2 fruit fly cellular contexts compared by ENCODE assay signal in the genomic region with DNA sequence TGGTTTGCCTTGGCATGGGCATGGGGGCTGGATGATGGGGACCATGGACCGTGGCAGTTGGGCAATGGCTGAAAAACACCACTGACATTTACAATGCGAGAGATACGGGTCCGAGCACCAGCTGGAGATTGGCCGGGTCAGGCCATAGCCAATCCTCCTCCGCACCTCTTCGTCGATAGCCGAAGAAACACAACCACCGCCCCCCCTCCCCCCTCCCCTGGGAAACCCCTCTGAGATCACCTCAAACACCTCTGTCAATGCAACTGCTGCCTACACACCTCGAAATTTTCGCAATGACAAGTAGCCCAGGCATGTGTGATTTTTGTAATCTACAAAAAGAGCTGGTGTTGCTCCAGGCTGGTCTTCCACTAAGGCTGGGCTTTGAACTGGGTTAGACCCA.
TF ChIP-seq lines count a peak whose summit lies in the region.

No protein-coding gene starts in this region.

- TF ChIP-seq CTCF in whole organism, embryonic (GFP tag; optimal IDR thresholded peaks at IDR 0.05; lab: Kevin White, UChicago) = no peak

TF ChIP-seq in whole organism, embryonic, 481 proteins besides CTCF, POLR2A, EP300 and RAD21:
- TF ChIP-seq CG12744 (GFP tag; optimal IDR thresholded peaks at IDR 0.05; lab: Kevin White, UChicago) (no peak), sr (GFP tag; IDR thresholded peaks at IDR 0.05; lab: Robert Waterston, UW) (0 out of 3 replicates have a peak, but pooled peaks have one; percentile 20), crol (GFP tag; IDR thresholded peaks at IDR 0.05; lab: Robert Waterston, UW) (peak; percentile 31; the same call in 1 of the 2 replicates), Hr39 (optimal IDR thresholded peaks at IDR 0.05; lab: Kevin White, UChicago) (peak; percentile 87)

TF ChIP-seq in whole organism, wandering third instar larva, 38 proteins besides CTCF, POLR2A, EP300 and RAD21:
- peak; percentile 89 for TF ChIP-seq Dfd (GFP tag; optimal IDR thresholded peaks at IDR 0.05; lab: Kevin White, UChicago)
- no peak for TF ChIP-seq Mio (GFP tag; optimal IDR thresholded peaks at IDR 0.05; lab: Kevin White, UChicago)
- no peak for TF ChIP-seq CG9705 (GFP tag; optimal IDR thresholded peaks at IDR 0.05; lab: Kevin White, UChicago)

Comparison
In these comparisons a context has a peak if more than half of its experiments do, and no peak if none do; other contexts are left out.
1. Of the 10 proteins assayed by ChIP-seq in both whole organism, embryonic and whole organism, wandering third instar larva: peak only in whole organism, embryonic: none; only in whole organism, wandering third instar larva: Dfd; in both: none; in neither: 9.